Worm (Caenorhabditis elegans) whole organism, L2 larva: Measurements from ENCODE around the gene clec-265.

ENCODE experiments used
- C34F6.9 ChIP-seq: fragments of 150-350 bp; optimal IDR thresholded peaks from 2 replicates; lab custom pipeline; 2014; ENCODE audit warnings: missing biosample characterization, missing genetic modification characterization
- F13H6.1 ChIP-seq: sonication (generic microtip); optimal IDR thresholded peaks from 2 replicates; lab custom pipeline; 2016; ENCODE audit warnings: missing genetic modification characterization, missing compliant biosample characterization
- R02D3.7 ChIP-seq: fragments of 150-350 bp; optimal IDR thresholded peaks from 2 replicates; lab custom pipeline; 2014; ENCODE audit warnings: missing biosample characterization, missing genetic modification characterization
- Y55F3AM.14 ChIP-seq: fragments of 200-800 bp; sonication (Bioruptor generic); optimal IDR thresholded peaks from 2 replicates; lab custom pipeline; 2018; ENCODE audit warnings: mild to moderate bottlenecking, missing genetic modification characterization, missing compliant biosample characterization
- ZK546.5 ChIP-seq: sonication (generic microtip); optimal IDR thresholded peaks from 2 replicates; lab custom pipeline; 2017; ENCODE audit warnings: missing biosample characterization, missing genetic modification characterization
- alr-1 ChIP-seq: fragments of 150-350 bp; optimal IDR thresholded peaks from 2 replicates; lab custom pipeline; 2014; ENCODE audit warnings: missing biosample characterization, missing genetic modification characterization
- aly-2 ChIP-seq: fragments of 150-350 bp; optimal IDR thresholded peaks from 2 replicates; lab custom pipeline; 2014; ENCODE audit warnings: missing biosample characterization, missing genetic modification characterization
- ama-1 ChIP-seq: fragments of 150-350 bp; optimal IDR thresholded peaks from 2 replicates; lab custom pipeline; 2018; ENCODE audit warnings: inconsistent platforms
- blmp-1 ChIP-seq: sonication (generic microtip); optimal IDR thresholded peaks from 2 replicates; lab custom pipeline; 2017; ENCODE audit warnings: missing genetic modification characterization, mild to moderate bottlenecking, missing compliant biosample characterization, antibody characterized with exemption, moderate library complexity; ENCODE audit not compliant: insufficient read depth
- ceh-16 ChIP-seq: fragments of 150-350 bp; optimal IDR thresholded peaks from 2 replicates; lab custom pipeline; 2014; ENCODE audit warnings: missing biosample characterization, missing genetic modification characterization
- ceh-82 ChIP-seq: fragments of 150-350 bp; optimal IDR thresholded peaks from 2 replicates; lab custom pipeline; 2014; ENCODE audit warnings: missing biosample characterization, missing genetic modification characterization
- crh-2 ChIP-seq: sonication (generic microtip); optimal IDR thresholded peaks from 2 replicates; lab custom pipeline; 2017; ENCODE audit warnings: missing biosample characterization, missing genetic modification characterization
- dmd-4 ChIP-seq: sonication (generic microtip); optimal IDR thresholded peaks from 2 replicates; lab custom pipeline; 2017; ENCODE audit warnings: missing biosample characterization, missing genetic modification characterization
- egl-27 ChIP-seq: sonication (generic microtip); optimal IDR thresholded peaks from 3 replicates; lab custom pipeline; 2017; ENCODE audit warnings: missing biosample characterization, missing genetic modification reagents, missing genetic modification characterization
- elt-1 ChIP-seq: fragments of 150-350 bp; optimal IDR thresholded peaks from 2 replicates; lab custom pipeline; 2014; ENCODE audit warnings: missing biosample characterization, missing genetic modification characterization
- elt-3 ChIP-seq: sonication (generic microtip); optimal IDR thresholded peaks from 2 replicates; lab custom pipeline; 2017; ENCODE audit warnings: missing biosample characterization, missing genetic modification characterization
- fos-1 ChIP-seq: fragments of 150-350 bp; optimal IDR thresholded peaks from 2 replicates; lab custom pipeline; 2014; ENCODE audit warnings: missing biosample characterization, missing genetic modification characterization
- gmeb-1 ChIP-seq: fragments of 150-350 bp; optimal IDR thresholded peaks from 2 replicates; lab custom pipeline; 2014; ENCODE audit warnings: missing biosample characterization, missing genetic modification characterization
- lin-11 ChIP-seq: fragments of 150-350 bp; sonication (generic microtip); optimal IDR thresholded peaks from 2 replicates; lab custom pipeline; 2014; ENCODE audit warnings: missing biosample characterization, missing genetic modification characterization, inconsistent platforms, mixed read lengths
- lin-13 ChIP-seq: fragments of 150-350 bp; optimal IDR thresholded peaks from 2 replicates; lab custom pipeline; 2014; ENCODE audit warnings: missing biosample characterization, missing genetic modification reagents, missing genetic modification characterization
- lin-39 ChIP-seq: fragments of 150-350 bp; optimal IDR thresholded peaks from 2 replicates; lab custom pipeline; 2014; ENCODE audit warnings: missing biosample characterization, missing genetic modification reagents, missing genetic modification characterization
- lsy-2 ChIP-seq, 2 experiments: fragments of 150-350 bp in 1 of 2; sonication (generic microtip) in 1 of 2; optimal IDR thresholded peaks; 2 replicates each; lab custom pipeline; 2014 to 2017; ENCODE audit warnings: missing biosample characterization in 2 of 2, missing genetic modification characterization in 2 of 2
- mab-5 ChIP-seq: fragments of 150-350 bp; optimal IDR thresholded peaks from 2 replicates; lab custom pipeline; 2014; ENCODE audit warnings: missing biosample characterization, missing genetic modification characterization
- mbf-1 ChIP-seq: sonication (generic microtip); optimal IDR thresholded peaks from 2 replicates; lab custom pipeline; 2017; ENCODE audit warnings: missing biosample characterization, missing genetic modification characterization
- mdl-1 ChIP-seq, 2 experiments: fragments of 150-350 bp in 1 of 2; sonication (generic microtip) in 1 of 2; optimal IDR thresholded peaks; 2 replicates each; lab custom pipeline; 2017; ENCODE audit warnings: missing biosample characterization in 2 of 2, missing genetic modification characterization in 2 of 2
- nhr-10 ChIP-seq: sonication (generic microtip); optimal IDR thresholded peaks from 2 replicates; lab custom pipeline; 2017; ENCODE audit warnings: missing biosample characterization, missing genetic modification characterization
- nhr-11 ChIP-seq: fragments of 150-350 bp; optimal IDR thresholded peaks from 2 replicates; lab custom pipeline; 2014; ENCODE audit warnings: missing biosample characterization, missing genetic modification characterization
- nhr-12 ChIP-seq: fragments of 150-350 bp; optimal IDR thresholded peaks from 2 replicates; lab custom pipeline; 2014; ENCODE audit warnings: missing biosample characterization, missing genetic modification characterization
- nhr-129 ChIP-seq: fragments of 150-350 bp; optimal IDR thresholded peaks from 2 replicates; lab custom pipeline; 2014; ENCODE audit warnings: missing biosample characterization, missing genetic modification characterization
- nhr-21 ChIP-seq: fragments of 150-350 bp; optimal IDR thresholded peaks from 2 replicates; lab custom pipeline; 2014; ENCODE audit warnings: missing biosample characterization, missing genetic modification characterization
- nhr-23 ChIP-seq: fragments of 150-350 bp; optimal IDR thresholded peaks from 2 replicates; lab custom pipeline; 2014; ENCODE audit warnings: missing biosample characterization, missing genetic modification reagents, missing genetic modification characterization
- nhr-237 ChIP-seq: fragments of 150-350 bp; optimal IDR thresholded peaks from 2 replicates; lab custom pipeline; 2014; ENCODE audit warnings: missing biosample characterization, missing genetic modification characterization
- nhr-25 ChIP-seq: fragments of 150-350 bp; sonication (generic microtip); optimal IDR thresholded peaks from 3 replicates; lab custom pipeline; 2014; ENCODE audit warnings: missing biosample characterization, missing genetic modification characterization
- nhr-6 ChIP-seq: fragments of 150-350 bp; optimal IDR thresholded peaks from 2 replicates; lab custom pipeline; 2014; ENCODE audit warnings: missing biosample characterization, missing genetic modification characterization
- nhr-77 ChIP-seq: fragments of 150-350 bp; optimal IDR thresholded peaks from 2 replicates; lab custom pipeline; 2014; ENCODE audit warnings: missing biosample characterization, missing genetic modification characterization
- peb-1 ChIP-seq: fragments of 150-350 bp; optimal IDR thresholded peaks from 2 replicates; lab custom pipeline; 2014; ENCODE audit warnings: missing biosample characterization, missing genetic modification characterization
- sem-4 ChIP-seq: fragments of 150-350 bp; optimal IDR thresholded peaks from 2 replicates; lab custom pipeline; 2014; ENCODE audit warnings: missing biosample characterization, missing genetic modification reagents, missing genetic modification characterization
- skn-1 ChIP-seq: sonication (generic microtip); optimal IDR thresholded peaks from 2 replicates; lab custom pipeline; 2017; ENCODE audit warnings: missing biosample characterization, missing genetic modification characterization
- sma-3 ChIP-seq: sonication (generic microtip); optimal IDR thresholded peaks from 2 replicates; lab custom pipeline; 2016; ENCODE audit warnings: missing genetic modification reagents, missing genetic modification characterization, missing compliant biosample characterization
- sma-9 ChIP-seq, 2 experiments: fragments of 150-350 bp in 1 of 2; sonication (generic microtip) in 1 of 2; optimal IDR thresholded peaks; 2 replicates each; lab custom pipeline; 2014 to 2016; ENCODE audit warnings: missing genetic modification characterization in 2 of 2, mild to moderate bottlenecking in 1 of 2, missing biosample characterization in 1 of 2, missing compliant biosample characterization in 1 of 2, missing genetic modification reagents in 1 of 2, moderate library complexity in 1 of 2
- snpc-4 ChIP-seq: fragments of 150-350 bp; optimal IDR thresholded peaks from 2 replicates; lab custom pipeline; 2014; ENCODE audit warnings: missing biosample characterization, missing genetic modification characterization
- unc-39 ChIP-seq: fragments of 150-350 bp; optimal IDR thresholded peaks from 2 replicates; lab custom pipeline; 2014; ENCODE audit warnings: missing biosample characterization, missing genetic modification characterization
- unc-55 ChIP-seq: fragments of 150-350 bp; sonication (generic microtip); optimal IDR thresholded peaks from 3 replicates; lab custom pipeline; 2014; ENCODE audit warnings: missing biosample characterization, missing genetic modification reagents, missing genetic modification characterization
- unc-62 ChIP-seq: fragments of 150-350 bp; optimal IDR thresholded peaks from 2 replicates; lab custom pipeline; 2014; ENCODE audit warnings: missing biosample characterization, missing genetic modification reagents, missing genetic modification characterization
- zag-1 ChIP-seq: fragments of 150-350 bp; optimal IDR thresholded peaks from 2 replicates; lab custom pipeline; 2014; ENCODE audit warnings: missing biosample characterization, missing genetic modification characterization
- ztf-1 ChIP-seq: fragments of 200-800 bp; sonication (Bioruptor generic); conservative IDR thresholded peaks from 2 replicates; pipeline ENCODE4 v1.3.6; 2022; ENCODE audit warnings: missing genetic modification characterization, missing compliant biosample characterization
- ztf-11 ChIP-seq: sonication (generic microtip); optimal IDR thresholded peaks from 2 replicates; lab custom pipeline; 2017; ENCODE audit warnings: missing biosample characterization, missing genetic modification characterization
- ztf-4 ChIP-seq: fragments of 150-350 bp; optimal IDR thresholded peaks from 2 replicates; lab custom pipeline; 2014; ENCODE audit warnings: missing biosample characterization, missing genetic modification characterization

The clec-265 gene

ce11 chrX:3023552-3024183 lies 7.9 kb upstream of the clec-265 start:
- TF ChIP-seq mdl-1 (tag; optimal IDR thresholded peaks at IDR 0.05; lab: Kevin White, UChicago) = no peak
- no peak for TF ChIP-seq egl-27
- no peak for TF ChIP-seq unc-39
- no peak for TF ChIP-seq R02D3.7
- TF ChIP-seq sma-3 (GFP tag; lab: Kevin White, UChicago) = no peak
- no peak for TF ChIP-seq peb-1 (tag; lab: Kevin White, UChicago)
- TF ChIP-seq mbf-1 (tag; lab: Kevin White, UChicago) = no peak
- TF ChIP-seq blmp-1 = no peak
- no peak for TF ChIP-seq mab-5
- TF ChIP-seq alr-1 (tag; lab: Kevin White, UChicago) = no peak
- TF ChIP-seq ztf-1 = no peak
- TF ChIP-seq ceh-82 (tag; lab: Kevin White, UChicago) = no peak
- no peak for TF ChIP-seq gmeb-1 (tag; lab: Kevin White, UChicago)
- TF ChIP-seq sma-9 (GFP tag; optimal IDR thresholded peaks at IDR 0.05; lab: Kevin White, UChicago) = peak; percentile 78
- no peak for TF ChIP-seq sma-9 (tag; optimal IDR thresholded peaks at IDR 0.05; lab: Kevin White, UChicago)
- TF ChIP-seq C34F6.9 (tag; lab: Kevin White, UChicago) = peak; percentile 17
- TF ChIP-seq lin-13 (GFP tag; lab: Kevin White, UChicago) = no peak
- TF ChIP-seq Y55F3AM.14 (GFP tag; lab: Kevin White, UChicago) = no peak
- TF ChIP-seq elt-1 (tag; lab: Kevin White, UChicago) = no peak
- TF ChIP-seq nhr-11 (tag; lab: Kevin White, UChicago) = no peak
- no peak for TF ChIP-seq aly-2
- no peak for TF ChIP-seq crh-2 (tag; lab: Kevin White, UChicago)
- no peak for TF ChIP-seq zag-1 (tag; lab: Kevin White, UChicago)
- no peak for TF ChIP-seq unc-62 (GFP tag; lab: Kevin White, UChicago)
- TF ChIP-seq dmd-4 (tag; lab: Kevin White, UChicago) = no peak
- no peak for TF ChIP-seq nhr-77
- TF ChIP-seq elt-3 (tag; lab: Kevin White, UChicago) = no peak
- TF ChIP-seq ztf-11 = no peak
- TF ChIP-seq nhr-6 = no peak
- no peak for TF ChIP-seq nhr-12 (tag; lab: Kevin White, UChicago)
- TF ChIP-seq lsy-2 (tag; optimal IDR thresholded peaks at IDR 0.05; lab: Kevin White, UChicago) = peak in 1 of 2 experiments; percentile 10
- no peak for TF ChIP-seq nhr-23 (tag; lab: Kevin White, UChicago)
- TF ChIP-seq nhr-21 (tag; lab: Kevin White, UChicago) = no peak
- no peak for TF ChIP-seq lin-11 (tag; lab: Kevin White, UChicago)
- no peak for TF ChIP-seq ZK546.5 (tag; lab: Kevin White, UChicago)
- peak; percentile 33 for TF ChIP-seq F13H6.1 (tag; lab: Kevin White, UChicago)
- TF ChIP-seq lin-39 (tag; lab: Kevin White, UChicago) = no peak
- peak; percentile 13 for TF ChIP-seq ztf-4 (tag; lab: Kevin White, UChicago)
- no peak for TF ChIP-seq skn-1 (tag; lab: Kevin White, UChicago)
- peak; percentile 54 for TF ChIP-seq ama-1
- no peak for TF ChIP-seq nhr-10 (tag; lab: Kevin White, UChicago)
- TF ChIP-seq fos-1 (tag; lab: Kevin White, UChicago) = no peak
- peak; percentile 65 for TF ChIP-seq nhr-129 (tag; lab: Kevin White, UChicago)
- no peak for TF ChIP-seq ceh-16 (tag; lab: Kevin White, UChicago)
- TF ChIP-seq nhr-25 = no peak
- TF ChIP-seq nhr-237 (tag; lab: Kevin White, UChicago) = no peak
- TF ChIP-seq snpc-4 (tag; lab: Kevin White, UChicago) = no peak
- TF ChIP-seq sem-4 = no peak
- TF ChIP-seq unc-55 (GFP tag; lab: Kevin White, UChicago) = no peak
